Fruit fly (Drosophila melanogaster) whole organism, embryonic: ENCODE data around the gene CG14511.

Experiments
- Atf6 ChIP-seq: fragments of 200-800 bp; sonication (Bioruptor generic); IDR thresholded peaks from 2 replicates; pipeline ENCODE4 v1.3.6; 2022; ENCODE audit warnings: missing biosample characterization, missing genetic modification characterization
- Blimp-1 ChIP-seq: fragments of 200-800 bp; sonication (Bioruptor generic); optimal IDR thresholded peaks from 3 replicates; lab custom pipeline; 2018; ENCODE audit warnings: missing biosample characterization, missing genetic modification characterization, mild to moderate bottlenecking, moderate library complexity, missing genetic modification reagents
- CG10366 ChIP-seq: fragments of 200-800 bp; sonication (Bioruptor generic); IDR thresholded peaks from 2 replicates; pipeline ENCODE4 v1.3.6; 2022; ENCODE audit warnings: missing biosample characterization, missing genetic modification characterization
- CG10431 ChIP-seq: fragments of 200-800 bp; sonication (Bioruptor generic); optimal IDR thresholded peaks from 3 replicates; lab custom pipeline; 2018; ENCODE audit warnings: missing biosample characterization, mild to moderate bottlenecking, missing genetic modification characterization
- CG12071 ChIP-seq: fragments of 200-800 bp; sonication (Bioruptor generic); optimal IDR thresholded peaks from 3 replicates; lab custom pipeline; 2018; ENCODE audit warnings: missing biosample characterization, mild to moderate bottlenecking, missing genetic modification characterization
- CG13287 ChIP-seq: fragments of 200-800 bp; sonication (Bioruptor generic); IDR thresholded peaks from 2 replicates; pipeline ENCODE4 v1.3.6; 2022; ENCODE audit warnings: missing biosample characterization, missing genetic modification characterization; ENCODE audit not compliant: partially characterized antibody
- CG13424 ChIP-seq: fragments of 200-800 bp; sonication (Bioruptor generic); optimal IDR thresholded peaks from 2 replicates; lab custom pipeline; 2019; ENCODE audit warnings: missing biosample characterization, mild to moderate bottlenecking, missing genetic modification characterization, moderate library complexity
- CG1647 ChIP-seq: fragments of 200-800 bp; sonication (Bioruptor generic); optimal IDR thresholded peaks from 3 replicates; lab custom pipeline; 2016; ENCODE audit warnings: missing biosample characterization, missing genetic modification characterization
- CG18764 ChIP-seq: fragments of 200-800 bp; sonication (Bioruptor generic); optimal IDR thresholded peaks from 3 replicates; lab custom pipeline; 2016; ENCODE audit warnings: missing biosample characterization, missing genetic modification characterization
- CG2678 ChIP-seq: fragments of 200-800 bp; sonication (Bioruptor generic); optimal IDR thresholded peaks from 3 replicates; lab custom pipeline; 2019; ENCODE audit warnings: missing biosample characterization, mild to moderate bottlenecking, missing genetic modification characterization, moderate library complexity
- CG30403 ChIP-seq: fragments of 200-800 bp; sonication (Bioruptor generic); optimal IDR thresholded peaks from 3 replicates; lab custom pipeline; 2016; ENCODE audit warnings: missing biosample characterization, missing genetic modification characterization
- CG3407 ChIP-seq: fragments of 200-800 bp; sonication (Bioruptor generic); optimal IDR thresholded peaks from 2 replicates; lab custom pipeline; 2018; ENCODE audit warnings: missing biosample characterization, mild to moderate bottlenecking, missing genetic modification characterization
- CG3995 ChIP-seq: fragments of 200-800 bp; sonication (Bioruptor generic); optimal IDR thresholded peaks from 3 replicates; lab custom pipeline; 2016; ENCODE audit warnings: missing biosample characterization, missing genetic modification characterization
- CG4282 ChIP-seq: fragments of 200-800 bp; sonication (Bioruptor generic); optimal IDR thresholded peaks from 2 replicates; lab custom pipeline; 2016; ENCODE audit warnings: missing biosample characterization, missing genetic modification characterization
- CG7357 ChIP-seq: fragments of 200-800 bp; sonication (Bioruptor generic); IDR thresholded peaks from 3 replicates; pipeline ENCODE4 v1.3.6; 2022; ENCODE audit warnings: missing biosample characterization, missing genetic modification characterization
- CG7556 ChIP-seq: fragments of 200-800 bp; sonication (Bioruptor generic); optimal IDR thresholded peaks from 2 replicates; lab custom pipeline; 2017; ENCODE audit warnings: missing biosample characterization, mild to moderate bottlenecking, missing genetic modification characterization
- CG7987 ChIP-seq: fragments of 200-800 bp; sonication (Bioruptor generic); optimal IDR thresholded peaks from 2 replicates; lab custom pipeline; 2018; ENCODE audit warnings: missing biosample characterization, mild to moderate bottlenecking, missing genetic modification characterization, moderate library complexity
- CG8290 ChIP-seq, 3 experiments: fragments of 200-800 bp; sonication (Bioruptor generic); optimal IDR thresholded peaks; 2 replicates each; lab custom pipeline; 2016 to 2019; ENCODE audit warnings: missing biosample characterization in 3 of 3, missing genetic modification characterization in 3 of 3, mild to moderate bottlenecking in 2 of 3, moderate library complexity in 1 of 3
- CG8388 ChIP-seq: fragments of 200-800 bp; sonication (Bioruptor generic); optimal IDR thresholded peaks from 2 replicates; lab custom pipeline; 2019; ENCODE audit warnings: missing biosample characterization, mild to moderate bottlenecking, missing genetic modification characterization, moderate library complexity
- CG8478 ChIP-seq: fragments of >200 bp; optimal IDR thresholded peaks from 2 replicates; lab custom pipeline; 2018
- Chrac-16 ChIP-seq: fragments of 200-800 bp; sonication (Bioruptor generic); optimal IDR thresholded peaks from 3 replicates; lab custom pipeline; 2016; ENCODE audit warnings: missing biosample characterization, missing genetic modification characterization
- GATAe ChIP-seq: fragments of 200-800 bp; sonication (Bioruptor generic); conservative IDR thresholded peaks from 2 replicates; pipeline ENCODE4 v1.3.6; 2022; ENCODE audit warnings: missing biosample characterization, missing genetic modification characterization
- HLHmδ ChIP-seq: fragments of 200-800 bp; sonication (Bioruptor generic); optimal IDR thresholded peaks from 2 replicates; lab custom pipeline; 2018; ENCODE audit warnings: missing biosample characterization, mild to moderate bottlenecking, missing genetic modification characterization, moderate library complexity
- Hr78 ChIP-seq, 2 experiments: fragments of 200-800 bp in 1 of 2; fragments of >200 bp in 1 of 2; sonication (Bioruptor generic) in 1 of 2; optimal IDR thresholded peaks; 2 replicates each; lab custom pipeline; 2017 to 2019; ENCODE audit warnings: missing biosample characterization in 2 of 2, missing genetic modification characterization in 2 of 2, mild to moderate bottlenecking in 1 of 2, moderate library complexity in 1 of 2
- Kr ChIP-seq: fragments of 200-800 bp; sonication (Bioruptor generic); optimal IDR thresholded peaks from 2 replicates; lab custom pipeline; 2017; ENCODE audit warnings: missing biosample characterization, mild to moderate bottlenecking, missing genetic modification characterization
- NK7.1 ChIP-seq: fragments of 200-800 bp; sonication (Bioruptor generic); optimal IDR thresholded peaks from 3 replicates; lab custom pipeline; 2016; ENCODE audit warnings: missing biosample characterization, missing genetic modification characterization
- Oaz ChIP-seq: fragments of 200-800 bp; sonication (Bioruptor generic); IDR thresholded peaks from 2 replicates; pipeline ENCODE4 v1.3.6; 2022; ENCODE audit warnings: missing biosample characterization, missing genetic modification characterization
- Sry-δ ChIP-seq: fragments of 200-800 bp; sonication (Bioruptor generic); optimal IDR thresholded peaks from 2 replicates; lab custom pipeline; 2016; ENCODE audit warnings: missing biosample characterization, missing genetic modification characterization
- Ssrp ChIP-seq: fragments of 200-800 bp; sonication (Bioruptor generic); optimal IDR thresholded peaks from 2 replicates; lab custom pipeline; 2018; ENCODE audit warnings: missing biosample characterization, mild to moderate bottlenecking, missing genetic modification characterization, moderate library complexity
- Usf ChIP-seq: fragments of 200-800 bp; sonication (Bioruptor generic); optimal IDR thresholded peaks from 2 replicates; lab custom pipeline; 2017; ENCODE audit warnings: missing genotype, missing biosample characterization, missing genetic modification characterization
- ac ChIP-seq: fragments of 200-800 bp; sonication (Bioruptor generic); optimal IDR thresholded peaks from 3 replicates; lab custom pipeline; 2017; ENCODE audit warnings: missing biosample characterization, mild to moderate bottlenecking, missing genetic modification characterization
- dm ChIP-seq: fragments of 200-800 bp; sonication (Bioruptor generic); optimal IDR thresholded peaks from 3 replicates; lab custom pipeline; 2016; ENCODE audit warnings: missing biosample characterization, missing genetic modification characterization
- dpn ChIP-seq, 2 experiments: fragments of 200-800 bp; sonication (Bioruptor generic); optimal IDR thresholded peaks; 3 replicates each; lab custom pipeline; 2016; ENCODE audit warnings: missing biosample characterization in 2 of 2, missing genetic modification characterization in 2 of 2
- emc ChIP-seq: fragments of 200-800 bp; sonication (Bioruptor generic); optimal IDR thresholded peaks from 2 replicates; lab custom pipeline; 2016; ENCODE audit warnings: missing biosample characterization, missing genetic modification characterization
- esg ChIP-seq: fragments of 200-800 bp; sonication (Bioruptor generic); conservative IDR thresholded peaks from 2 replicates; pipeline ENCODE4 v1.3.6; 2022; ENCODE audit warnings: missing biosample characterization, missing genetic modification characterization
- gem ChIP-seq: fragments of 200-800 bp; sonication (Bioruptor generic); optimal IDR thresholded peaks from 2 replicates; lab custom pipeline; 2019; ENCODE audit warnings: missing biosample characterization, mild to moderate bottlenecking, missing genetic modification characterization, moderate library complexity
- grn ChIP-seq: fragments of 200-800 bp; sonication (Bioruptor generic); optimal IDR thresholded peaks from 3 replicates; lab custom pipeline; 2017; ENCODE audit warnings: missing biosample characterization, missing genetic modification characterization
- lmd ChIP-seq: fragments of 200-800 bp; sonication (Bioruptor generic); IDR thresholded peaks from 2 replicates; pipeline ENCODE4 v1.3.6; 2022; ENCODE audit warnings: missing biosample characterization, missing genetic modification characterization
- lola ChIP-seq, 3 experiments: fragments of >200 bp in 2 of 3; fragments of 200-800 bp in 1 of 3; sonication (Bioruptor generic) in 1 of 3; optimal IDR thresholded peaks; 2 replicates each; lab custom pipeline; 2017 to 2019; ENCODE audit warnings: missing biosample characterization in 3 of 3, missing genetic modification characterization in 3 of 3, mild to moderate bottlenecking in 1 of 3, moderate library complexity in 1 of 3
- nau ChIP-seq: fragments of 200-800 bp; sonication (Bioruptor generic); optimal IDR thresholded peaks from 3 replicates; lab custom pipeline; 2017; ENCODE audit warnings: missing biosample characterization, mild to moderate bottlenecking, missing genetic modification characterization, missing genetic modification reagents
- nom ChIP-seq: fragments of 200-800 bp; sonication (Bioruptor generic); optimal IDR thresholded peaks from 2 replicates; lab custom pipeline; 2017; ENCODE audit warnings: missing biosample characterization, missing genetic modification characterization, mild to moderate bottlenecking, moderate library complexity, missing genetic modification reagents
- pum ChIP-seq: fragments of 200-800 bp; sonication (Bioruptor generic); optimal IDR thresholded peaks from 2 replicates; lab custom pipeline; 2016; ENCODE audit warnings: missing biosample characterization, missing genetic modification characterization
- ro ChIP-seq: fragments of 200-800 bp; sonication (Bioruptor generic); IDR thresholded peaks from 2 replicates; pipeline ENCODE4 v1.3.6; 2022; ENCODE audit warnings: missing biosample characterization, missing genetic modification characterization
- scrt ChIP-seq: fragments of 200-800 bp; sonication (Bioruptor generic); optimal IDR thresholded peaks from 2 replicates; lab custom pipeline; 2018; ENCODE audit warnings: missing biosample characterization, mild to moderate bottlenecking, missing genetic modification characterization, moderate library complexity
- seq ChIP-seq: fragments of 200-800 bp; sonication (Bioruptor generic); IDR thresholded peaks from 2 replicates; pipeline ENCODE4 v1.3.6; 2022; ENCODE audit warnings: missing biosample characterization, missing genetic modification characterization
- sisA ChIP-seq: fragments of 200-800 bp; sonication (Bioruptor generic); IDR thresholded peaks from 2 replicates; pipeline ENCODE4 v1.3.6; 2022; ENCODE audit warnings: missing biosample characterization, missing genetic modification characterization
- so ChIP-seq: fragments of 200-800 bp; sonication (Bioruptor generic); IDR thresholded peaks from 3 replicates; pipeline ENCODE4 v1.3.6; 2022; ENCODE audit warnings: missing biosample characterization, missing genetic modification characterization
- stc ChIP-seq: fragments of 200-800 bp; sonication (Bioruptor generic); IDR thresholded peaks from 2 replicates; pipeline ENCODE4 v1.3.6; 2022; ENCODE audit warnings: missing biosample characterization, missing genetic modification characterization
- trh ChIP-seq: fragments of 200-800 bp; sonication (Bioruptor generic); optimal IDR thresholded peaks from 2 replicates; lab custom pipeline; 2016; ENCODE audit warnings: missing biosample characterization, missing genetic modification characterization
- zen ChIP-seq: fragments of 200-800 bp; sonication (Bioruptor generic); optimal IDR thresholded peaks from 3 replicates; lab custom pipeline; 2018; ENCODE audit warnings: missing biosample characterization, mild to moderate bottlenecking, missing genetic modification characterization, moderate library complexity

Gene CG14511

DNA sequence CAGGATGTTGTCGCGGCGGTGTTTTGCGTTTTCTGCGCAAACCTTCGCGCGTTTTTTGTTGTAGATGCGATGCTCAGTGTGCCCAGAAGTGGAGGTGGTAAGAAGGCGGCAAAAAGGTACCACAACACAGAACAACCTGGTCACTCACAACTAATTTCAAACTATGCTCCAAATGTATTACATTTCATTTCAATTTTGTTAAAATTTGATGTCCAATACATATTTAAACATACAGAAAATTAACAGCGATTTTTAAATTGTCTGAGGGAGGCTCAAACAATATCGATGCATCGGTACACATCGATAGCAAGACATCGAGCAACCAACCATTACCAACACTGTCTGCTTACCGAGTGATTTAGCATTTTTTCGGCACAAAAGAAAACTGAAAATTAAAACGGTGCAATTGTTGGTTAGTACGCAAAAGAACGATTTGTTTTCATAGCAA, 6.5 kb upstream of the CG14511 start, which contains the start of the genes Slbp and Rpn2 (continued):
- no peak; the same call in 1 of the 2 replicates for TF ChIP-seq lmd (GFP tag; lab: Robert Waterston, UW)
- TF ChIP-seq sisA (GFP tag; lab: Robert Waterston, UW), result no peak
- TF ChIP-seq pum (GFP tag; lab: Kevin White, UChicago), result peak; percentile 27
- TF ChIP-seq CG10431, result no peak
- peak; percentile 41 for TF ChIP-seq CG3995 (GFP tag; lab: Kevin White, UChicago)
- no peak for TF ChIP-seq CG8478 (lab: Kevin White, UChicago)
- peak; percentile 54 for TF ChIP-seq CG8290 (GFP tag; optimal IDR thresholded peaks at IDR 0.05; lab: Kevin White, UChicago)
- peak in 1 of 2 experiments; percentile 64 for TF ChIP-seq CG8290 (tag; optimal IDR thresholded peaks at IDR 0.05; lab: Kevin White, UChicago)
- peak; percentile 98 for TF ChIP-seq CG13287 (GFP tag; lab: Robert Waterston, UW)
- TF ChIP-seq esg, result no peak
- peak; percentile 26 for TF ChIP-seq gem (tag; lab: Kevin White, UChicago)
- no peak for TF ChIP-seq Ssrp (tag; lab: Kevin White, UChicago)
- 0 out of 3 replicates have a peak, but pooled peaks have one; percentile 46 for TF ChIP-seq so (GFP tag; lab: Robert Waterston, UW)
- peak in 1 of 3 experiments; percentile 25 for TF ChIP-seq lola (GFP tag; optimal IDR thresholded peaks at IDR 0.05; lab: Kevin White, UChicago)
- peak; percentile 21 for TF ChIP-seq CG30403 (GFP tag; lab: Kevin White, UChicago)
- no peak for TF ChIP-seq CG10366 (GFP tag; lab: Robert Waterston, UW)
- no peak for TF ChIP-seq GATAe
- TF ChIP-seq stc, result no peak
- TF ChIP-seq Atf6, result no peak
- TF ChIP-seq CG3407 (GFP tag; lab: Kevin White, UChicago), result no peak
- TF ChIP-seq Hr78 (GFP tag; optimal IDR thresholded peaks at IDR 0.05; lab: Kevin White, UChicago), result no peak
- no peak for TF ChIP-seq HLHmδ (GFP tag; lab: Kevin White, UChicago)
- TF ChIP-seq CG18764, result peak; percentile 9
- no peak for TF ChIP-seq emc (GFP tag; lab: Kevin White, UChicago)
- peak; percentile 60 for TF ChIP-seq dm (GFP tag; lab: Kevin White, UChicago)
- no peak for TF ChIP-seq CG8388 (GFP tag; lab: Kevin White, UChicago)
- TF ChIP-seq scrt (GFP tag; lab: Kevin White, UChicago), result no peak
- no peak for TF ChIP-seq Blimp-1 (GFP tag; lab: Kevin White, UChicago)
- no peak for TF ChIP-seq ac
- TF ChIP-seq Chrac-16, result peak; percentile 10
- no peak for TF ChIP-seq seq (GFP tag; lab: Robert Waterston, UW)
- TF ChIP-seq Kr (GFP tag; lab: Kevin White, UChicago), result no peak
- no peak for TF ChIP-seq CG7357 (GFP tag; lab: Robert Waterston, UW)
- TF ChIP-seq grn (GFP tag; lab: Kevin White, UChicago), result no peak
- peak; percentile 34 for TF ChIP-seq CG2678 (tag; lab: Kevin White, UChicago)
- peak; percentile 41 for TF ChIP-seq CG1647 (GFP tag; lab: Kevin White, UChicago)
- no peak for TF ChIP-seq CG7987
- peak; percentile 11 for TF ChIP-seq nom (GFP tag; lab: Kevin White, UChicago)
- TF ChIP-seq CG12071 (GFP tag; lab: Kevin White, UChicago), result no peak
- no peak for TF ChIP-seq CG4282 (GFP tag; lab: Kevin White, UChicago)
- no peak for TF ChIP-seq Oaz (GFP tag; lab: Robert Waterston, UW)
- peak; percentile 35 for TF ChIP-seq zen (tag; lab: Kevin White, UChicago)
- TF ChIP-seq CG13424 (tag; lab: Kevin White, UChicago), result no peak
- TF ChIP-seq Sry-δ, result peak; percentile 87
- TF ChIP-seq CG7556, result peak; percentile 7
- TF ChIP-seq ro (GFP tag; lab: Robert Waterston, UW), result no peak
- no peak for TF ChIP-seq NK7.1
- TF ChIP-seq dpn (GFP tag; optimal IDR thresholded peaks at IDR 0.05; lab: Kevin White, UChicago), result peak; percentile 40 to 58
- no peak for TF ChIP-seq trh
- no peak for TF ChIP-seq Usf (GFP tag; lab: Kevin White, UChicago)
- TF ChIP-seq nau (GFP tag; lab: Kevin White, UChicago), result no peak
